Worm (Caenorhabditis elegans) whole organism, late embryonic: ENCODE data around the gene C03H5.4.
A peak's percentile ranks its signal among the peaks of the same experiment; 100 is the strongest.

Experiments
- C08G9.2 ChIP-seq: sonication (generic microtip); optimal IDR thresholded peaks from 2 replicates; lab custom pipeline; 2016; ENCODE audit warnings: mild to moderate bottlenecking, missing genetic modification characterization, moderate library complexity, missing compliant biosample characterization
- F13H6.1 ChIP-seq: sonication (generic microtip); optimal IDR thresholded peaks from 2 replicates; lab custom pipeline; 2016; ENCODE audit warnings: missing genetic modification characterization, missing compliant biosample characterization
- K09A11.1 ChIP-seq: sonication (generic microtip); optimal IDR thresholded peaks from 2 replicates; lab custom pipeline; 2017; ENCODE audit warnings: antibody characterized with exemption, mild to moderate bottlenecking, missing genetic modification characterization, missing compliant biosample characterization; ENCODE audit not compliant: insufficient read depth
- ama-1 ChIP-seq: fragments of 150-350 bp; optimal IDR thresholded peaks from 2 replicates; lab custom pipeline; 2014
- ceh-14 ChIP-seq: sonication (generic microtip); optimal IDR thresholded peaks from 2 replicates; lab custom pipeline; 2016; ENCODE audit warnings: missing genotype, missing genetic modification characterization, missing compliant biosample characterization
- ceh-19 ChIP-seq: fragments of 200-800 bp; sonication (Bioruptor generic); optimal IDR thresholded peaks from 2 replicates; lab custom pipeline; 2018; ENCODE audit warnings: mild to moderate bottlenecking, missing genetic modification characterization, missing compliant biosample characterization
- ceh-22 ChIP-seq: sonication (generic microtip); optimal IDR thresholded peaks from 2 replicates; lab custom pipeline; 2017; ENCODE audit warnings: missing biosample characterization, missing genetic modification characterization
- ceh-24 ChIP-seq: sonication (generic microtip); optimal IDR thresholded peaks from 2 replicates; lab custom pipeline; 2016; ENCODE audit warnings: mild to moderate bottlenecking, missing genetic modification characterization, missing compliant biosample characterization
- ceh-30 ChIP-seq: fragments of 150-350 bp; optimal IDR thresholded peaks from 2 replicates; lab custom pipeline; 2014; ENCODE audit warnings: missing biosample characterization, missing genetic modification characterization
- ceh-45 ChIP-seq: fragments of 200-800 bp; sonication (Bioruptor generic); IDR thresholded peaks from 2 replicates; pipeline ENCODE4 v1.3.6; 2022; ENCODE audit warnings: missing genetic modification reagents, missing genetic modification characterization, missing compliant biosample characterization
- ceh-48 ChIP-seq: sonication (generic microtip); optimal IDR thresholded peaks from 2 replicates; lab custom pipeline; 2016; ENCODE audit warnings: missing genetic modification characterization, inconsistent platforms, missing compliant biosample characterization
- ceh-6 ChIP-seq: fragments of 200-800 bp; sonication (Bioruptor generic); optimal IDR thresholded peaks from 2 replicates; lab custom pipeline; 2018; ENCODE audit warnings: mild to moderate bottlenecking, missing genetic modification characterization, missing compliant biosample characterization
- ceh-9 ChIP-seq: sonication (generic microtip); optimal IDR thresholded peaks from 2 replicates; lab custom pipeline; 2016; ENCODE audit warnings: mild to moderate bottlenecking, missing genetic modification characterization, inconsistent platforms, missing compliant biosample characterization
- che-1 ChIP-seq: sonication (generic microtip); optimal IDR thresholded peaks from 2 replicates; lab custom pipeline; 2016; ENCODE audit warnings: mild to moderate bottlenecking, missing genetic modification characterization, missing compliant biosample characterization
- dmd-4 ChIP-seq: sonication (generic microtip); optimal IDR thresholded peaks from 2 replicates; lab custom pipeline; 2016; ENCODE audit warnings: borderline replicate concordance, missing genetic modification characterization, missing compliant biosample characterization
- elt-2 ChIP-seq: sonication (generic microtip); optimal IDR thresholded peaks from 2 replicates; lab custom pipeline; 2016; ENCODE audit warnings: missing genetic modification reagents, missing genetic modification characterization, missing compliant biosample characterization
- elt-4 ChIP-seq: sonication (generic microtip); optimal IDR thresholded peaks from 2 replicates; lab custom pipeline; 2016; ENCODE audit warnings: missing genetic modification characterization, missing compliant biosample characterization
- fkh-10 ChIP-seq: fragments of 150-350 bp; optimal IDR thresholded peaks from 2 replicates; lab custom pipeline; 2014; ENCODE audit warnings: missing biosample characterization, missing genetic modification reagents, missing genetic modification characterization
- fkh-6 ChIP-seq: sonication (generic microtip); optimal IDR thresholded peaks from 2 replicates; lab custom pipeline; 2016; ENCODE audit warnings: missing genetic modification characterization, missing compliant biosample characterization
- gmeb-2 ChIP-seq: sonication (generic microtip); optimal IDR thresholded peaks from 2 replicates; lab custom pipeline; 2016; ENCODE audit warnings: missing genetic modification characterization, inconsistent platforms, missing compliant biosample characterization
- hlh-13 ChIP-seq: fragments of 200-800 bp; sonication (Bioruptor generic); optimal IDR thresholded peaks from 2 replicates; lab custom pipeline; 2018; ENCODE audit warnings: mild to moderate bottlenecking, missing genetic modification characterization, missing compliant biosample characterization
- hlh-15 ChIP-seq: sonication (generic microtip); optimal IDR thresholded peaks from 2 replicates; lab custom pipeline; 2016; ENCODE audit warnings: missing genetic modification characterization, missing compliant biosample characterization
- lim-6 ChIP-seq: sonication (generic microtip); optimal IDR thresholded peaks from 2 replicates; lab custom pipeline; 2016; ENCODE audit warnings: missing genetic modification characterization, missing compliant biosample characterization
- lin-11 ChIP-seq: fragments of 200-800 bp; sonication (Bioruptor generic); optimal IDR thresholded peaks from 2 replicates; lab custom pipeline; 2018; ENCODE audit warnings: mild to moderate bottlenecking, missing genetic modification characterization, missing compliant biosample characterization
- mec-3 ChIP-seq: sonication (generic microtip); optimal IDR thresholded peaks from 2 replicates; lab custom pipeline; 2016; ENCODE audit warnings: borderline replicate concordance, missing genetic modification characterization, missing compliant biosample characterization
- nfya-1 ChIP-seq: sonication (generic microtip); optimal IDR thresholded peaks from 2 replicates; lab custom pipeline; 2017; ENCODE audit warnings: missing genetic modification characterization, mild to moderate bottlenecking, missing compliant biosample characterization, antibody characterized with exemption, moderate library complexity
- nhr-11 ChIP-seq: fragments of 150-350 bp; optimal IDR thresholded peaks from 2 replicates; lab custom pipeline; 2014; ENCODE audit warnings: missing biosample characterization, missing genetic modification characterization
- nhr-232 ChIP-seq: sonication (generic microtip); optimal IDR thresholded peaks from 2 replicates; lab custom pipeline; 2016; ENCODE audit warnings: missing genetic modification characterization, missing compliant biosample characterization
- odd-2 ChIP-seq: sonication (generic microtip); optimal IDR thresholded peaks from 2 replicates; lab custom pipeline; 2017; ENCODE audit warnings: antibody characterized with exemption, mild to moderate bottlenecking, missing genetic modification characterization, missing compliant biosample characterization
- pax-1 ChIP-seq: fragments of 150-350 bp; optimal IDR thresholded peaks from 2 replicates; lab custom pipeline; 2014; ENCODE audit warnings: missing biosample characterization, missing genetic modification characterization
- pha-4 ChIP-seq: fragments of 150-350 bp; optimal IDR thresholded peaks from 2 replicates; lab custom pipeline; 2018; ENCODE audit warnings: missing biosample characterization, missing genetic modification reagents, missing genetic modification characterization
- ref-2 ChIP-seq: sonication (generic microtip); optimal IDR thresholded peaks from 2 replicates; lab custom pipeline; 2016; ENCODE audit warnings: missing genetic modification characterization, missing compliant biosample characterization
- sdc-2 ChIP-seq: sonication (generic microtip); optimal IDR thresholded peaks from 2 replicates; lab custom pipeline; 2016; ENCODE audit warnings: missing genotype, missing genetic modification characterization, missing compliant biosample characterization
- sox-4 ChIP-seq: sonication (generic microtip); optimal IDR thresholded peaks from 2 replicates; lab custom pipeline; 2017; ENCODE audit warnings: mild to moderate bottlenecking, missing genetic modification characterization, inconsistent platforms, missing compliant biosample characterization
- syd-9 ChIP-seq: sonication (generic microtip); optimal IDR thresholded peaks from 2 replicates; lab custom pipeline; 2016; ENCODE audit warnings: mild to moderate bottlenecking, missing genetic modification characterization, moderate library complexity, missing compliant biosample characterization
- tbx-2 ChIP-seq: sonication (generic microtip); optimal IDR thresholded peaks from 2 replicates; lab custom pipeline; 2016; ENCODE audit warnings: missing genetic modification characterization, missing compliant biosample characterization
- tbx-7 ChIP-seq: sonication (generic microtip); optimal IDR thresholded peaks from 2 replicates; lab custom pipeline; 2016; ENCODE audit warnings: missing genotype, missing genetic modification characterization, missing compliant biosample characterization
- unc-3 ChIP-seq, 2 experiments: fragments of 200-800 bp in 1 of 2; sonication (Bioruptor generic) in 1 of 2; sonication (generic microtip) in 1 of 2; conservative IDR thresholded peaks in 1 of 2; optimal IDR thresholded peaks in 1 of 2; 2 replicates each; pipeline versions ENCODE4 v1.3.6 to Lab custom; 2016 to 2022; ENCODE audit warnings: missing compliant biosample characterization in 2 of 2, missing genetic modification characterization in 2 of 2, missing genetic modification reagents in 1 of 2
- unc-55 ChIP-seq: sonication (generic microtip); optimal IDR thresholded peaks from 2 replicates; lab custom pipeline; 2017; ENCODE audit warnings: missing biosample characterization, missing genetic modification reagents, missing genetic modification characterization
- unc-86 ChIP-seq: sonication (generic microtip); optimal IDR thresholded peaks from 2 replicates; lab custom pipeline; 2016; ENCODE audit warnings: missing genetic modification characterization, missing compliant biosample characterization
- zip-5 ChIP-seq: sonication (generic microtip); optimal IDR thresholded peaks from 2 replicates; lab custom pipeline; 2016; ENCODE audit warnings: missing genetic modification characterization, missing compliant biosample characterization

C03H5.4 gene

DNA sequence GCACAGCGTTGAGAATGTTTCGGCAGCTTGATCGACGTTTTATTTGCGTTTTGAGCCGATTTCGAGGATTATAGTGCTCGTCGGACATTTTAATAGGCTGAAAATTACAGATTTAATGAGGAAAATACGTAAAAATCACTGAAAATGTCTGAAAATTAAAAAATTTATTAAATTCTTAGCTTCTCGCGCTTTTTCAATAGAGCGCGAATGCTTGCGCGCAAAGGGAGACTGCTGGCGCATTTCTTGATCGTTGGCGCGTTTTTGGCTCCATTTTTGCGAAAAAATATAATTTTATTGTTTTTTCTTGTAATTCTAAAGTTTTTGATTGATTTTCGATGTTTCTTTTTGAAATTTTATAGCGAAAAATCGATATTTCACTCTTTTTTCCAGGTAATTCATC, 35.8 kb downstream of the C03H5.4 start, which contains the start of the genes dnsn-1 and C24H12.4 (continued):
- TF ChIP-seq ceh-30 (tag; lab: Kevin White, UChicago) (peak; percentile 91), pax-1 (tag; lab: Kevin White, UChicago) (peak; percentile 66), hlh-13 (no peak), fkh-6 (tag; lab: Kevin White, UChicago) (no peak), syd-9 (tag; lab: Kevin White, UChicago) (no peak), tbx-7 (no peak), sox-4 (tag; lab: Kevin White, UChicago) (no peak), ceh-14 (tag; lab: Kevin White, UChicago) (no peak), ceh-6 (no peak), unc-3 (GFP tag; conservative IDR thresholded peaks at IDR 0.05; lab: Robert Waterston, UW) (no peak), unc-3 (tag; optimal IDR thresholded peaks at IDR 0.05; lab: Kevin White, UChicago) (no peak), pha-4 (tag; lab: Kevin White, UChicago) (no peak), zip-5 (tag; lab: Kevin White, UChicago) (no peak), K09A11.1 (tag; lab: Kevin White, UChicago) (no peak), lim-6 (tag; lab: Kevin White, UChicago) (no peak), sdc-2 (no peak), ama-1 (lab: Kevin White, UChicago) (no peak), ceh-48 (tag; lab: Kevin White, UChicago) (no peak), lin-11 (tag; lab: Kevin White, UChicago) (no peak), tbx-2 (peak; percentile 55), C08G9.2 (tag; lab: Kevin White, UChicago) (no peak), ceh-19 (GFP tag; lab: Kevin White, UChicago) (no peak), nhr-11 (no peak), elt-4 (tag; lab: Kevin White, UChicago) (no peak), che-1 (tag; lab: Kevin White, UChicago) (no peak), ceh-45 (no peak)

DNA sequence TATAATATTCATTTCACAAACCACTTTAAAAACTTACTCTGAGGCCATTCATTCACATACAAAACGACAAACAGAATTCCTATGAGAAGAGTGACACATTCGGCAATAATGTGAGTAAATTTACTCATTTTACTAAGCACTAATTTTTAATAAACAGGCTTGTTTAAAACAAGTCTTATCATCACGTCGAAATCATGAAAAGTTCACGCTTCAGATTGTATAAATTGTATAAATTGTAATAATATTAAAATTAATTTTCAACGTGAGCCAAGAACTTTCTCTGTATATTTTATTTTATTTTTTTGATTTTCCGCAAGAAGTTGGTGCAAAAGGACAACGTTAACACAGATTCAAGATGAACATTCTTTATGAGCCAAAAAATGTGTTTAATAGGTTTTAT, 43.7 kb downstream of the C03H5.4 start, which contains the start of gene C24H12.6:
C24H12.6 (minus strand) TSS at position 101 of the 400 bp plus-strand sequence.
- TF ChIP-seq unc-86 (tag; lab: Kevin White, UChicago) = no peak
- TF ChIP-seq nhr-11 = no peak
- TF ChIP-seq C08G9.2 (tag; lab: Kevin White, UChicago) = no peak
- TF ChIP-seq hlh-15 (tag; lab: Kevin White, UChicago) = no peak
- TF ChIP-seq ceh-9 (tag; lab: Kevin White, UChicago) = no peak
- no peak for TF ChIP-seq che-1 (tag; lab: Kevin White, UChicago)
- no peak for TF ChIP-seq ceh-22 (tag; lab: Kevin White, UChicago)
- no peak for TF ChIP-seq nhr-232 (tag; lab: Kevin White, UChicago)
- no peak for TF ChIP-seq gmeb-2
- no peak for TF ChIP-seq dmd-4 (tag; lab: Kevin White, UChicago)
- no peak for TF ChIP-seq fkh-10
- no peak for TF ChIP-seq unc-55 (GFP tag; lab: Kevin White, UChicago)
- TF ChIP-seq elt-2 = no peak
- no peak for TF ChIP-seq hlh-13
- TF ChIP-seq F13H6.1 (tag; lab: Kevin White, UChicago) = no peak
- TF ChIP-seq, all 69 proteins: peak for 0

DNA sequence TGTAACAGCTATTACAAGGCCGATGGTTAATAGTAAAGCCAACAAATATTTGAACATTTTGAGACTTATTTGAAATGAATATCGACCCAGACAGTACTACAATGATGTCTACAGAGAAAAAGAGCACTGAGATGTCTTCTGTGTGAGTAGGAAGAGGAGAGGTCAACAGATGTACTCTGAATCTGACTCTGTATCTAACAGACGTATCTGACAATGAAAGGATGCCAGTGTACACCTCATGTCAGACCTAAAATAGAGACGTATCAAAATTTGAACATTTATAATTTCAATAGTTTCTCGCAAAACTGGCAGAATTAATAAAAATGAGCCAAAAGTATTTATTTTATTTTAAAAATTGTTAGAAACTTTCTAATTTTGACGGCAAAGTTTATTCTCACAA, 48.0 kb downstream of the C03H5.4 start, which contains the start of gene C24H12.8:
C24H12.8 (minus strand) TSS at position 101 of the 400 bp plus-strand sequence.
- TF ChIP-seq syd-9 (tag; lab: Kevin White, UChicago) (no peak), mec-3 (tag; lab: Kevin White, UChicago) (no peak), lim-6 (tag; lab: Kevin White, UChicago) (no peak), odd-2 (tag; lab: Kevin White, UChicago) (no peak), ceh-24 (tag; lab: Kevin White, UChicago) (no peak), ref-2 (tag; lab: Kevin White, UChicago) (no peak), nfya-1 (tag; lab: Kevin White, UChicago) (no peak)
- TF ChIP-seq, all 69 proteins: peak for 0
